Worm (Caenorhabditis elegans) whole organism, mixed stage, embryonic: Measurements from ENCODE around the gene fbxc-53.

Source experiments
- pha-4 ChIP-seq: fragments of 150-350 bp; optimal IDR thresholded peaks from 2 replicates; lab custom pipeline; 2018; ENCODE audit warnings: missing biosample characterization, missing genetic modification reagents, missing genetic modification characterization
- snpc-4 ChIP-seq: fragments of 150-350 bp; optimal IDR thresholded peaks from 2 replicates; lab custom pipeline; 2014; ENCODE audit warnings: missing biosample characterization, missing genetic modification characterization
- unc-39 ChIP-seq: fragments of 150-350 bp; optimal IDR thresholded peaks from 2 replicates; lab custom pipeline; 2014; ENCODE audit warnings: missing biosample characterization, missing genetic modification characterization

DNA sequence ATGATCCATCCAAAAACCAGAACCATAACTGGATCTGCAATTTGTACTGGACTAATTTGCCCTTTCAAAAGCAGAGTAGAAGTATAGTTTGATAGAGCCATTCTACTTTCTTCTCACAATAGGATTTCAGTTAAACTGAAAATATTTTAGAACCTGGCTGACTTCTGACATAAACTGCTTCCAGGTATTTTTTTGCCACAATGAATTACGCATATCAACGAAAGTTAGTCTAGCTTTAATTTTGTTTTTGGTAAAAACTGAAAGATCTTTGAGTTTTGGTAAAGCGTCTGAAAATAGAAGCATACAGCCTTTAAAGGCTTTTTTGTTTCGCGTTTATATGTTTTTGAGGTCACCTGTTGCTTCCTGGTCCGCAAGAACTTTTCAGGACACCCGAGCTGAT, 20.4 kb upstream of the fbxc-53 start, which contains the start of gene srx-101:
- TF ChIP-seq pha-4 (tag; lab: Kevin White, UChicago) (no peak), unc-39 (tag; lab: Kevin White, UChicago) (no peak), snpc-4 (no peak)
